Worm (Caenorhabditis elegans) whole organism, early embryonic: ENCODE data around the gene T28H10.1.

ENCODE experiments used
- B0310.2 ChIP-seq: sonication (generic microtip); optimal IDR thresholded peaks from 2 replicates; lab custom pipeline; 2016; ENCODE audit warnings: mild to moderate bottlenecking, missing genetic modification characterization, missing compliant biosample characterization
- F13C5.2 ChIP-seq: sonication (generic microtip); optimal IDR thresholded peaks from 2 replicates; lab custom pipeline; 2017; ENCODE audit warnings: mild to moderate bottlenecking, missing genetic modification characterization, inconsistent platforms, missing compliant biosample characterization
- aly-1 ChIP-seq: sonication (generic microtip); optimal IDR thresholded peaks from 2 replicates; lab custom pipeline; 2016; ENCODE audit warnings: missing genetic modification characterization, missing compliant biosample characterization
- ama-1 ChIP-seq: fragments of 150-350 bp; optimal IDR thresholded peaks from 2 replicates; lab custom pipeline; 2014
- ceh-13 ChIP-seq: fragments of 200-800 bp; sonication (Bioruptor generic); optimal IDR thresholded peaks from 2 replicates; lab custom pipeline; 2018; ENCODE audit warnings: mild to moderate bottlenecking, missing genetic modification characterization, missing compliant biosample characterization
- ceh-36 ChIP-seq: sonication (generic microtip); optimal IDR thresholded peaks from 2 replicates; lab custom pipeline; 2016; ENCODE audit warnings: missing genetic modification characterization, inconsistent platforms, missing compliant biosample characterization
- ets-7 ChIP-seq: sonication (generic microtip); optimal IDR thresholded peaks from 2 replicates; lab custom pipeline; 2016; ENCODE audit warnings: missing genotype, missing genetic modification characterization, missing compliant biosample characterization
- flt-1 ChIP-seq: fragments of 200-800 bp; sonication (Bioruptor generic); IDR thresholded peaks from 2 replicates; pipeline ENCODE4 v1.3.6; 2022; ENCODE audit warnings: missing genetic modification characterization, missing compliant biosample characterization
- hmbx-1 ChIP-seq: sonication (generic microtip); optimal IDR thresholded peaks from 2 replicates; lab custom pipeline; 2016; ENCODE audit warnings: mild to moderate bottlenecking, missing genetic modification characterization, missing compliant biosample characterization
- hmg-4 ChIP-seq: fragments of 200-800 bp; sonication (Bioruptor generic); optimal IDR thresholded peaks from 2 replicates; lab custom pipeline; 2018; ENCODE audit warnings: mild to moderate bottlenecking, missing genetic modification characterization, missing compliant biosample characterization
- hnd-1 ChIP-seq: sonication (generic microtip); optimal IDR thresholded peaks from 2 replicates; lab custom pipeline; 2016; ENCODE audit warnings: missing genetic modification characterization, missing compliant biosample characterization
- pes-1 ChIP-seq: fragments of 200-800 bp; sonication (Bioruptor generic); IDR thresholded peaks from 2 replicates; pipeline ENCODE4 v1.3.6; 2022; ENCODE audit warnings: missing genetic modification reagents, missing genetic modification characterization, missing compliant biosample characterization
- scrt-1 ChIP-seq: fragments of 200-800 bp; sonication (Bioruptor generic); IDR thresholded peaks from 2 replicates; pipeline ENCODE4 v1.3.6; 2022; ENCODE audit warnings: missing genetic modification characterization, missing compliant biosample characterization
- sea-1 ChIP-seq: fragments of 200-800 bp; sonication (Bioruptor generic); conservative IDR thresholded peaks from 2 replicates; pipeline ENCODE4 v1.3.6; 2022; ENCODE audit warnings: missing genetic modification characterization, missing compliant biosample characterization
- tbx-11 ChIP-seq: fragments of 200-800 bp; sonication (Bioruptor generic); IDR thresholded peaks from 2 replicates; pipeline ENCODE4 v1.3.6; 2022; ENCODE audit warnings: missing genetic modification characterization, missing compliant biosample characterization
- tbx-37 ChIP-seq: fragments of 200-800 bp; sonication (Bioruptor generic); conservative IDR thresholded peaks from 2 replicates; pipeline ENCODE4 v1.3.6; 2022; ENCODE audit warnings: missing genetic modification reagents, missing genetic modification characterization, missing compliant biosample characterization
- tra-4 ChIP-seq: sonication (generic microtip); optimal IDR thresholded peaks from 2 replicates; lab custom pipeline; 2017; ENCODE audit warnings: missing genetic modification characterization, missing compliant biosample characterization

Gene T28H10.1

DNA sequence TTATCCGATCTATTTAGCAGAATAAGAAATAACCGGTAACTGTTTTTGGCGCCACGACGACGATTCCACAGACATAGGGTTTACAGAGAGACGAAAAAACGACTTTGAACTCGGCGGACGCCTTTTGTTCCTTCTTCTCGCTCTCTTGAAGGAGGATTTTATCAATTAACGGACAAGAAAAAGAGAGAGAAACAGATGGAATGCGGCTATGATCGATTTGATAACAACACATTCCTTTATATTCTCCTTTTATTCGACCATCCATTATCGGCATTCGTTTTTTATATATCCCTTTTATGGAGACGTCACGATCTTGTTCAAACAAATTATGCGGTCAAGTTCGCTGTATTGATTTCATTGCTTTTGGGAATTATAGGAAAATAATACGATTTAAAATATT, 45.2 kb downstream of the T28H10.1 start:
- TF ChIP-seq ceh-13 = no peak
- TF ChIP-seq F13C5.2 (tag; lab: Kevin White, UChicago) = no peak
- TF ChIP-seq ets-7 (tag; lab: Kevin White, UChicago) = no peak
- TF ChIP-seq aly-1 (tag; lab: Kevin White, UChicago) = no peak
- no peak for TF ChIP-seq ceh-36 (tag; lab: Kevin White, UChicago)
- TF ChIP-seq hmbx-1 (tag; lab: Kevin White, UChicago) = no peak

DNA sequence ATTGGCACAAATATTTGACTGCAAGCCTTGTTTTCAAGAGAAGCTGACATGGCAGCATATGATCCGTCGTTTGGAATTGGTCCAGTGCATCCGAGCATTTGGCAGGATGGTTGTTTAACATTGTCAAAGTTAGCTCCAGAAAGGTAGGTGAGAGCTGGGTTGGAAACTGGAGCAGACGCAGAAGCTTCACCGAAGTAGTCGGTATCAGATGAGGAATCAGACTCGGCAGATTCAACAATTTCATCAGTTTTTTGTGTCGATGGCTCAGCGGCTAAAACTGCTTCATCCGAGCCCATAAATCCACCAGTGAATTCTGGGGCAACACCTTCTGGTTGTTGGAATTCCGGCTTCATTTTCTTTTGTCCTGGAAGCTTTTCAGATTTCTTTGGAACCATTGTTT, 46.0 kb downstream of the T28H10.1 start:
- TF ChIP-seq aly-1 (tag; lab: Kevin White, UChicago) = no peak
- TF ChIP-seq tbx-11 = no peak
- no peak for TF ChIP-seq tra-4 (tag; lab: Kevin White, UChicago)
- TF ChIP-seq flt-1 (GFP tag; lab: Robert Waterston, UW) = no peak
- no peak for TF ChIP-seq scrt-1
- TF ChIP-seq B0310.2 = no peak
- TF ChIP-seq ets-7 (tag; lab: Kevin White, UChicago) = no peak
- TF ChIP-seq ceh-13 = no peak
- TF ChIP-seq hnd-1 = no peak
- TF ChIP-seq tbx-37 (GFP tag; lab: Robert Waterston, UW) = no peak
- no peak for TF ChIP-seq ama-1
- TF ChIP-seq hmg-4 (GFP tag; lab: Kevin White, UChicago) = no peak
- no peak for TF ChIP-seq hmbx-1 (tag; lab: Kevin White, UChicago)
- no peak for TF ChIP-seq F13C5.2 (tag; lab: Kevin White, UChicago)
- TF ChIP-seq sea-1 = no peak
- no peak for TF ChIP-seq pes-1

ce11 chrV:12550036-12550626, 46.5 kb downstream of the T28H10.1 start, which contains the start of gene F45D3.3:
Gene F45D3.3, minus strand, starts transcription at chrV:12550385.
- TF ChIP-seq hnd-1 (no peak), flt-1 (GFP tag; lab: Robert Waterston, UW) (no peak), B0310.2 (no peak), ceh-36 (tag; lab: Kevin White, UChicago) (no peak), aly-1 (tag; lab: Kevin White, UChicago) (no peak), tra-4 (tag; lab: Kevin White, UChicago) (no peak), ceh-13 (no peak), sea-1 (no peak), hmg-4 (GFP tag; lab: Kevin White, UChicago) (no peak)

- TF ChIP-seq scrt-1 = no peak
- no peak for TF ChIP-seq flt-1 (GFP tag; lab: Robert Waterston, UW)
- TF ChIP-seq sea-1 = no peak
- TF ChIP-seq hmbx-1 (tag; lab: Kevin White, UChicago) = no peak
- no peak for TF ChIP-seq ama-1
- no peak for TF ChIP-seq hnd-1
- TF ChIP-seq hmg-4 (GFP tag; lab: Kevin White, UChicago) = no peak
- no peak for TF ChIP-seq tra-4 (tag; lab: Kevin White, UChicago)
- no peak for TF ChIP-seq ceh-36 (tag; lab: Kevin White, UChicago)
These were observed 47.2 kb downstream of the T28H10.1 start for ce11 chrV:12550755-12551154.

- TF ChIP-seq B0310.2 (no peak), tbx-37 (GFP tag; lab: Robert Waterston, UW) (no peak), ets-7 (tag; lab: Kevin White, UChicago) (no peak), tra-4 (tag; lab: Kevin White, UChicago) (no peak), sea-1 (no peak), tbx-11 (no peak), hmbx-1 (tag; lab: Kevin White, UChicago) (no peak), scrt-1 (no peak), ama-1 (no peak), ceh-36 (tag; lab: Kevin White, UChicago) (no peak)
These were observed 48.3 kb downstream of the T28H10.1 start for ce11 chrV:12551638-12552478.

- TF ChIP-seq tra-4 (tag; lab: Kevin White, UChicago) = no peak
- no peak for TF ChIP-seq ceh-13
- no peak for TF ChIP-seq flt-1 (GFP tag; lab: Robert Waterston, UW)
- TF ChIP-seq F13C5.2 (tag; lab: Kevin White, UChicago) = no peak
These were observed 49.1 kb downstream of the T28H10.1 start, which contains the start of gene F45D3.4 for ce11 chrV:12552671-12553212. Gene F45D3.4, minus strand, starts transcription at chrV:12553191.

DNA sequence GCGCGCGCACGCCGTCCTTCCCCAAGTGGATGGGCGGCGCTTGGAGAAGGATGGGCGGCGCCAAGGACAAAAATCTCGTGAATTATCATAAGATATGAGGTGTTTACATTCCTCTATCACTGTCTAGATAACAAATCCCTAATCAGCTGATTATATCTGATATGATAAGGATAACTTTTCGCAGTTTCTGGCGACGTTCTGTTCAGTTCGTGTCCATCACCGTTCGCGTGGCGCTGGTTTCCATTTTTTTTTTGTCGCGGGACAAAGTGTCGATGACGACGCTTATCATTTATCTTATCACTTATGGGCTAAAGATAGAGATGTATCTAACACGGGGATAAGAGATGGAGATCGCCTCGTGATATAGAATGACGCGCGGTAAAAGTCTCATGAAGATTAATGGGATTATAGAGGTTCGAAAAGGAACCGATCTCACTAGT, 49.7 kb downstream of the T28H10.1 start:
- no peak for TF ChIP-seq tra-4 (tag; lab: Kevin White, UChicago)
- TF ChIP-seq B0310.2 = no peak
- TF ChIP-seq pes-1 = no peak
- no peak for TF ChIP-seq hmg-4 (GFP tag; lab: Kevin White, UChicago)
- TF ChIP-seq ceh-36 (tag; lab: Kevin White, UChicago) = no peak
- TF ChIP-seq tbx-11 = no peak
